Fruit fly (Drosophila melanogaster): ENCODE results near the gene snsl.

snsl gene

dm6 chr2L:4861503-4861902, 45.1 kb downstream of the snsl start (continued):
- no peak for TF ChIP-seq Oaz (GFP tag; IDR thresholded peaks at IDR 0.05)
- TF ChIP-seq dmrt11E (tag; optimal IDR thresholded peaks at IDR 0.05): no peak
- TF ChIP-seq so (GFP tag; IDR thresholded peaks at IDR 0.05): no peak
- TF ChIP-seq pum (GFP tag; optimal IDR thresholded peaks at IDR 0.05): no peak
- no peak for TF ChIP-seq Dek (tag; optimal IDR thresholded peaks at IDR 0.05)
- no peak for TF ChIP-seq CG9797 (GFP tag; optimal IDR thresholded peaks at IDR 0.05)
- no peak for TF ChIP-seq CG7271 (tag; optimal IDR thresholded peaks at IDR 0.05)
- no peak for TF ChIP-seq CG6765 (GFP tag; optimal IDR thresholded peaks at IDR 0.05)
- TF ChIP-seq jumu (GFP tag; optimal IDR thresholded peaks at IDR 0.05): no peak
- no peak for TF ChIP-seq CG13123 (GFP tag; optimal IDR thresholded peaks at IDR 0.05)
- TF ChIP-seq CG5953 (GFP tag; IDR thresholded peaks at IDR 0.05): no peak
- peak; percentile 23; the same call in 1 of the 2 replicates for TF ChIP-seq lmd (GFP tag; IDR thresholded peaks at IDR 0.05)
- TF ChIP-seq shn (GFP tag; optimal IDR thresholded peaks at IDR 0.05): no peak
- peak; percentile 52; the same call in 2 of the 3 replicates for TF ChIP-seq CG34422 (GFP tag; IDR thresholded peaks at IDR 0.05)
- no peak for TF ChIP-seq chinmo (GFP tag; IDR thresholded peaks at IDR 0.05; ENCODE audit: partially characterized antibody)
- TF ChIP-seq CG15011 (GFP tag; optimal IDR thresholded peaks at IDR 0.05): no peak
- no peak for TF ChIP-seq CG18619 (GFP tag; optimal IDR thresholded peaks at IDR 0.05)
- TF ChIP-seq CG30020 (tag; optimal IDR thresholded peaks at IDR 0.05): no peak
- TF ChIP-seq zfh2 (GFP tag; optimal IDR thresholded peaks at IDR 0.05): no peak
- no peak for TF ChIP-seq CG1603 (tag; optimal IDR thresholded peaks at IDR 0.05)
- peak; percentile 33; the same call in 1 of the 2 replicates for TF ChIP-seq MBD-R2 (GFP tag; IDR thresholded peaks at IDR 0.05)
- no peak for TF ChIP-seq luna (GFP tag; optimal IDR thresholded peaks at IDR 0.05)
- 0 out of 2 replicates have a peak, but pooled peaks have one; percentile 37 for TF ChIP-seq sob (GFP tag; IDR thresholded peaks at IDR 0.05)
- TF ChIP-seq tio (GFP tag; optimal IDR thresholded peaks at IDR 0.05): no peak
- no peak for TF ChIP-seq CG3065 (GFP tag; optimal IDR thresholded peaks at IDR 0.05)
- no peak for TF ChIP-seq CG15696 (tag; optimal IDR thresholded peaks at IDR 0.05)
- TF ChIP-seq lov (optimal IDR thresholded peaks at IDR 0.05): no peak
- TF ChIP-seq lov (GFP tag; IDR thresholded peaks at IDR 0.05): no peak
- TF ChIP-seq D19A (tag; optimal IDR thresholded peaks at IDR 0.05): no peak
- no peak for TF ChIP-seq Nf-YB (GFP tag; optimal IDR thresholded peaks at IDR 0.05)
- TF ChIP-seq ken (GFP tag; IDR thresholded peaks at IDR 0.05): no peak
- peak; percentile 16; the same call in 1 of the 2 replicates for TF ChIP-seq CG10366 (GFP tag; IDR thresholded peaks at IDR 0.05)
- TF ChIP-seq odd (GFP tag; optimal IDR thresholded peaks at IDR 0.05): no peak
- peak; percentile 21; the same call in 1 of the 2 replicates for TF ChIP-seq CG31224 (GFP tag; IDR thresholded peaks at IDR 0.05)
- no peak for TF ChIP-seq Lhr (GFP tag; optimal IDR thresholded peaks at IDR 0.05)
- TF ChIP-seq stc (GFP tag; IDR thresholded peaks at IDR 0.05): 0 out of 2 replicates have a peak, but pooled peaks have one; percentile 27
- TF ChIP-seq D (optimal IDR thresholded peaks at IDR 0.05): no peak
- no peak for TF ChIP-seq D (GFP tag; optimal IDR thresholded peaks at IDR 0.05)
- TF ChIP-seq CG11085 (GFP tag; IDR thresholded peaks at IDR 0.05): no peak
- no peak for TF ChIP-seq ftz-f1 (GFP tag; optimal IDR thresholded peaks at IDR 0.05)
- no peak for TF ChIP-seq CG14050 (GFP tag; IDR thresholded peaks at IDR 0.05)
- no peak for TF ChIP-seq CG8359 (GFP tag; optimal IDR thresholded peaks at IDR 0.05; ENCODE audit: borderline replicate concordance)
- TF ChIP-seq amos (GFP tag; IDR thresholded peaks at IDR 0.05; ENCODE audit: partially characterized antibody): no peak
- TF ChIP-seq inv (GFP tag; IDR thresholded peaks at IDR 0.05; ENCODE audit: partially characterized antibody): no peak
- TF ChIP-seq CG2120 (GFP tag; optimal IDR thresholded peaks at IDR 0.05): peak; percentile 37
- TF ChIP-seq Lim3 (GFP tag; IDR thresholded peaks at IDR 0.05): no peak
- peak; percentile 4 for TF ChIP-seq CG10654 (GFP tag; optimal IDR thresholded peaks at IDR 0.05)
- no peak for TF ChIP-seq yki (optimal IDR thresholded peaks at IDR 0.05)
- no peak for TF ChIP-seq nerfin-2 (GFP tag; IDR thresholded peaks at IDR 0.05; ENCODE audit: partially characterized antibody)
- TF ChIP-seq CG43689 (GFP tag; IDR thresholded peaks at IDR 0.05): no peak
- TF ChIP-seq tll (GFP tag; optimal IDR thresholded peaks at IDR 0.05): no peak
- TF ChIP-seq CTCF (GFP tag; optimal IDR thresholded peaks at IDR 0.05): no peak
- peak; percentile 65 for TF ChIP-seq dmrt99B (tag; optimal IDR thresholded peaks at IDR 0.05)

Data from whole organism, embryonic.